Worm (Caenorhabditis elegans) whole organism, mixed stage, embryonic: ENCODE data around the gene ssu-1.

ENCODE experiments used
- ceh-43 ChIP-seq: fragments of 200-800 bp; sonication (Bioruptor generic); optimal IDR thresholded peaks from 2 replicates; lab custom pipeline; 2018; ENCODE audit warnings: mild to moderate bottlenecking, missing genetic modification characterization, moderate library complexity, missing compliant biosample characterization
- elt-3 ChIP-seq: fragments of 150-350 bp; optimal IDR thresholded peaks from 2 replicates; lab custom pipeline; 2014; ENCODE audit warnings: missing biosample characterization, missing genetic modification characterization
- lin-13 ChIP-seq: fragments of 150-350 bp; optimal IDR thresholded peaks from 2 replicates; lab custom pipeline; 2014; ENCODE audit warnings: missing biosample characterization, missing genetic modification characterization
- lsy-2 ChIP-seq: fragments of 150-350 bp; optimal IDR thresholded peaks from 2 replicates; lab custom pipeline; 2014; ENCODE audit warnings: missing biosample characterization, missing genetic modification characterization
- mls-2 ChIP-seq: sonication (generic microtip); optimal IDR thresholded peaks from 2 replicates; lab custom pipeline; 2016; ENCODE audit warnings: mild to moderate bottlenecking, missing genetic modification characterization, moderate library complexity, missing compliant biosample characterization
- nhr-76 ChIP-seq: sonication (generic microtip); optimal IDR thresholded peaks from 2 replicates; lab custom pipeline; 2017; ENCODE audit warnings: missing biosample characterization, missing genetic modification characterization
- snpc-4 ChIP-seq: fragments of 150-350 bp; optimal IDR thresholded peaks from 2 replicates; lab custom pipeline; 2014; ENCODE audit warnings: missing biosample characterization, missing genetic modification characterization
- sptf-1 ChIP-seq: sonication (generic microtip); optimal IDR thresholded peaks from 2 replicates; lab custom pipeline; 2017; ENCODE audit warnings: mild to moderate bottlenecking, missing genetic modification characterization, moderate library complexity, missing compliant biosample characterization
- zip-8 ChIP-seq: fragments of 150-350 bp; optimal IDR thresholded peaks from 2 replicates; lab custom pipeline; 2014; ENCODE audit warnings: missing biosample characterization, missing genetic modification characterization
- ztf-11 ChIP-seq: fragments of 150-350 bp; optimal IDR thresholded peaks from 2 replicates; lab custom pipeline; 2014; ENCODE audit warnings: missing biosample characterization, missing genetic modification characterization

DNA sequence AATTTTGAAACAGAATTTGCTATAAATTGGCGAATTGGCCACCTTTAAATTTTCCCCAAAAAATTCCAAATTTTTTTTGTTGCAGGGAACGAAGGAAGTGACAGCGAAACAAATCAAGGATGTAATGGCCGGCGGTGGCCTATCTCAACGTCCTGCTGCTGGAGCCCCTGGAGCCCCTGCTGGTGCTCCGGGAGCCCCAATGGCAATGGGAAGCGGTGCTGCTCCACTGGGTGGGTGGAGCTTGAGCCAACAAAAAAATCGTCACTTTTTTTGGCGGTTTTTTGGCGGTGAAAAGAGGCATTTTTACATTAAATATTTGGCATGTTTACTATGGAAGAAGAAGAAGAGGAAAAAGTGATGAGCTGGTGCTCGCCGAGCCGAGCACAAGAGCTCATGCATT is 35.9 kb downstream of the ssu-1 start:
- TF ChIP-seq ceh-43 (GFP tag; lab: Kevin White, UChicago) (no peak), mls-2 (tag; lab: Kevin White, UChicago) (no peak), elt-3 (tag; lab: Kevin White, UChicago) (no peak), lin-13 (tag; lab: Kevin White, UChicago) (no peak), zip-8 (tag; lab: Kevin White, UChicago) (no peak), nhr-76 (tag; lab: Kevin White, UChicago) (no peak), sptf-1 (tag; lab: Kevin White, UChicago) (no peak), ztf-11 (tag; lab: Kevin White, UChicago) (no peak), snpc-4 (tag; lab: Kevin White, UChicago) (no peak), lsy-2 (tag; lab: Kevin White, UChicago) (no peak)
